Fruit fly (Drosophila melanogaster) whole organism, embryonic: Measurements from ENCODE around the gene CG15914.
A peak's percentile ranks its signal among the peaks of the same experiment; 100 is the strongest.

Source experiments
- Abd-B ChIP-seq: fragments of 200-800 bp; sonication (Bioruptor generic); optimal IDR thresholded peaks from 2 replicates; lab custom pipeline; 2018; ENCODE audit warnings: missing biosample characterization, mild to moderate bottlenecking, missing genetic modification characterization, moderate library complexity
- Awh ChIP-seq: fragments of 200-800 bp; sonication (Bioruptor generic); IDR thresholded peaks from 2 replicates; pipeline ENCODE4, ENCODE4 v1.3.6; 2022; ENCODE audit warnings: missing biosample characterization, missing genetic modification characterization
- Blimp-1 ChIP-seq: fragments of 200-800 bp; sonication (Bioruptor generic); optimal IDR thresholded peaks from 3 replicates; lab custom pipeline; 2018; ENCODE audit warnings: missing biosample characterization, missing genetic modification characterization, mild to moderate bottlenecking, moderate library complexity, missing genetic modification reagents
- CG10543 ChIP-seq: fragments of 200-800 bp; sonication (Bioruptor generic); optimal IDR thresholded peaks from 3 replicates; lab custom pipeline; 2017; ENCODE audit warnings: missing biosample characterization, mild to moderate bottlenecking, missing genetic modification characterization, moderate library complexity
- CG11093 ChIP-seq: fragments of 200-800 bp; sonication (Bioruptor generic); IDR thresholded peaks from 3 replicates; pipeline ENCODE4 v1.3.6; 2022; ENCODE audit warnings: missing biosample characterization, missing genetic modification characterization
- CG12104 ChIP-seq: fragments of 200-800 bp; sonication (Bioruptor generic); optimal IDR thresholded peaks from 3 replicates; lab custom pipeline; 2016; ENCODE audit warnings: missing biosample characterization, missing genetic modification characterization
- CG12942 ChIP-seq: fragments of 200-800 bp; sonication (Bioruptor generic); optimal IDR thresholded peaks from 3 replicates; lab custom pipeline; 2016; ENCODE audit warnings: missing biosample characterization, missing genetic modification characterization
- CG17359 ChIP-seq: fragments of 200-800 bp; sonication (Bioruptor generic); optimal IDR thresholded peaks from 3 replicates; lab custom pipeline; 2018; ENCODE audit warnings: missing biosample characterization, mild to moderate bottlenecking, missing genetic modification characterization, moderate library complexity
- CG18599 ChIP-seq: fragments of 200-800 bp; sonication (Bioruptor generic); optimal IDR thresholded peaks from 3 replicates; lab custom pipeline; 2017; ENCODE audit warnings: missing biosample characterization, missing genetic modification characterization, mild to moderate bottlenecking, moderate library complexity, missing genetic modification reagents
- CG18619 ChIP-seq: fragments of 200-800 bp; sonication (Bioruptor generic); optimal IDR thresholded peaks from 3 replicates; lab custom pipeline; 2017; ENCODE audit warnings: missing biosample characterization, mild to moderate bottlenecking, missing genetic modification characterization
- CG2116 ChIP-seq: fragments of 200-800 bp; sonication (Bioruptor generic); optimal IDR thresholded peaks from 3 replicates; lab custom pipeline; 2018; ENCODE audit warnings: missing biosample characterization, mild to moderate bottlenecking, missing genetic modification characterization
- CG33557 ChIP-seq: fragments of 200-800 bp; sonication (Bioruptor generic); optimal IDR thresholded peaks from 2 replicates; lab custom pipeline; 2019; ENCODE audit warnings: missing biosample characterization, mild to moderate bottlenecking, missing genetic modification characterization, moderate library complexity
- CG3995 ChIP-seq: fragments of 200-800 bp; sonication (Bioruptor generic); optimal IDR thresholded peaks from 3 replicates; lab custom pipeline; 2016; ENCODE audit warnings: missing biosample characterization, missing genetic modification characterization
- CG4360 ChIP-seq: fragments of 200-800 bp; sonication (Bioruptor generic); IDR thresholded peaks from 2 replicates; pipeline ENCODE4 v1.3.6; 2022; ENCODE audit warnings: missing biosample characterization, missing genetic modification characterization
- CG6654 ChIP-seq: fragments of 200-800 bp; sonication (Bioruptor generic); optimal IDR thresholded peaks from 2 replicates; lab custom pipeline; 2017; ENCODE audit warnings: missing biosample characterization, mild to moderate bottlenecking, missing genetic modification characterization
- CG7372 ChIP-seq: fragments of 200-800 bp; sonication (Bioruptor generic); IDR thresholded peaks from 2 replicates; pipeline ENCODE4 v1.3.6; 2022; ENCODE audit warnings: missing biosample characterization, missing genetic modification characterization
- CG7745 ChIP-seq: fragments of 200-800 bp; sonication (Bioruptor generic); optimal IDR thresholded peaks from 2 replicates; lab custom pipeline; 2018; ENCODE audit warnings: missing biosample characterization, mild to moderate bottlenecking, missing genetic modification characterization, moderate library complexity
- CG8281 ChIP-seq: fragments of 200-800 bp; sonication (Bioruptor generic); optimal IDR thresholded peaks from 2 replicates; lab custom pipeline; 2018; ENCODE audit warnings: missing biosample characterization, mild to moderate bottlenecking, missing genetic modification characterization, moderate library complexity
- CG8359 ChIP-seq: fragments of 200-800 bp; sonication (Bioruptor generic); optimal IDR thresholded peaks from 2 replicates; lab custom pipeline; 2017; ENCODE audit warnings: missing biosample characterization, mild to moderate bottlenecking, missing genetic modification characterization, borderline replicate concordance
- CG8944 ChIP-seq: fragments of 200-800 bp; sonication (Bioruptor generic); optimal IDR thresholded peaks from 3 replicates; lab custom pipeline; 2016; ENCODE audit warnings: missing biosample characterization, missing genetic modification characterization
- CG9437 ChIP-seq: fragments of 200-800 bp; sonication (Bioruptor generic); optimal IDR thresholded peaks from 2 replicates; lab custom pipeline; 2018; ENCODE audit warnings: missing biosample characterization, mild to moderate bottlenecking, missing genetic modification characterization
- E2f2 ChIP-seq: fragments of 200-800 bp; sonication (Bioruptor generic); IDR thresholded peaks from 2 replicates; pipeline ENCODE4 v1.3.6; 2022; ENCODE audit warnings: missing biosample characterization, missing genetic modification characterization
- Hand ChIP-seq: fragments of 200-800 bp; sonication (Bioruptor generic); optimal IDR thresholded peaks from 2 replicates; lab custom pipeline; 2017; ENCODE audit warnings: mild to moderate bottlenecking, missing biosample characterization, missing genetic modification reagents, missing genetic modification characterization
- HmgD ChIP-seq: fragments of 200-800 bp; sonication (Bioruptor generic); optimal IDR thresholded peaks from 3 replicates; lab custom pipeline; 2016; ENCODE audit warnings: missing biosample characterization, missing genetic modification characterization
- Meics ChIP-seq: fragments of 200-800 bp; sonication (Bioruptor generic); optimal IDR thresholded peaks from 2 replicates; lab custom pipeline; 2017; ENCODE audit warnings: missing biosample characterization, mild to moderate bottlenecking, missing genetic modification characterization
- Ravus ChIP-seq: fragments of 200-800 bp; sonication (Bioruptor generic); IDR thresholded peaks from 2 replicates; pipeline ENCODE4 v1.3.6; 2022; ENCODE audit warnings: missing biosample characterization, missing genetic modification characterization
- Xbp1 ChIP-seq: fragments of 200-800 bp; sonication (Bioruptor generic); optimal IDR thresholded peaks from 3 replicates; lab custom pipeline; 2016; ENCODE audit warnings: missing biosample characterization, mild to moderate bottlenecking, missing genetic modification characterization
- al ChIP-seq: fragments of 200-800 bp; sonication (Bioruptor generic); IDR thresholded peaks from 2 replicates; pipeline ENCODE4 v1.3.6; 2022; ENCODE audit warnings: missing biosample characterization, missing genetic modification characterization
- br ChIP-seq: fragments of >200 bp; optimal IDR thresholded peaks from 2 replicates; lab custom pipeline; 2017
- chn ChIP-seq: fragments of 200-800 bp; sonication (Bioruptor generic); optimal IDR thresholded peaks from 2 replicates; lab custom pipeline; 2016; ENCODE audit warnings: missing biosample characterization, missing genetic modification characterization
- crp ChIP-seq, 2 experiments: fragments of 200-800 bp; sonication (Bioruptor generic); optimal IDR thresholded peaks; 2 replicates in 1 of 2; 3 replicates in 1 of 2; lab custom pipeline; 2017; ENCODE audit warnings: missing biosample characterization in 2 of 2, missing genetic modification characterization in 2 of 2, mild to moderate bottlenecking in 1 of 2, moderate library complexity in 1 of 2
- cwo ChIP-seq: fragments of 200-800 bp; sonication (Bioruptor generic); optimal IDR thresholded peaks from 3 replicates; lab custom pipeline; 2017; ENCODE audit warnings: missing biosample characterization, missing genetic modification characterization, mild to moderate bottlenecking, moderate library complexity, missing genetic modification reagents
- en ChIP-seq: fragments of 200-800 bp; sonication (Bioruptor generic); optimal IDR thresholded peaks from 2 replicates; lab custom pipeline; 2016; ENCODE audit warnings: missing biosample characterization, missing genetic modification characterization
- gem ChIP-seq: fragments of 200-800 bp; sonication (Bioruptor generic); optimal IDR thresholded peaks from 2 replicates; lab custom pipeline; 2019; ENCODE audit warnings: missing biosample characterization, mild to moderate bottlenecking, missing genetic modification characterization, moderate library complexity
- gro ChIP-seq: fragments of 200-800 bp; sonication (Bioruptor generic); optimal IDR thresholded peaks from 2 replicates; lab custom pipeline; 2016; ENCODE audit warnings: missing biosample characterization, missing genetic modification characterization
- lbe ChIP-seq: fragments of 200-800 bp; sonication (Bioruptor generic); optimal IDR thresholded peaks from 2 replicates; lab custom pipeline; 2016; ENCODE audit warnings: missing biosample characterization, mild to moderate bottlenecking, missing genetic modification characterization
- mld ChIP-seq: fragments of 200-800 bp; sonication (Bioruptor generic); IDR thresholded peaks from 3 replicates; pipeline ENCODE4 v1.3.6; 2022; ENCODE audit warnings: missing biosample characterization, missing genetic modification characterization; ENCODE audit not compliant: partially characterized antibody
- nerfin-2 ChIP-seq: fragments of 200-800 bp; sonication (Bioruptor generic); IDR thresholded peaks from 2 replicates; pipeline ENCODE4 v1.3.6; 2022; ENCODE audit warnings: missing biosample characterization, missing genetic modification characterization; ENCODE audit not compliant: partially characterized antibody
- otp ChIP-seq: fragments of 200-800 bp; sonication (Bioruptor generic); IDR thresholded peaks from 3 replicates; pipeline ENCODE4, ENCODE4 v1.3.6; 2022; ENCODE audit warnings: missing biosample characterization, missing genetic modification characterization
- pzg ChIP-seq: fragments of 200-800 bp; sonication (Bioruptor generic); optimal IDR thresholded peaks from 3 replicates; lab custom pipeline; 2018; ENCODE audit warnings: missing biosample characterization, mild to moderate bottlenecking, missing genetic modification characterization, moderate library complexity
- sens-2 ChIP-seq: fragments of 200-800 bp; sonication (Bioruptor generic); IDR thresholded peaks from 2 replicates; pipeline ENCODE4 v1.3.6; 2022; ENCODE audit warnings: missing biosample characterization, missing genetic modification characterization
- slbo ChIP-seq: fragments of 200-800 bp; sonication (Bioruptor generic); IDR thresholded peaks from 2 replicates; pipeline ENCODE4 v1.3.6; 2022; ENCODE audit warnings: missing biosample characterization, missing genetic modification characterization
- sob ChIP-seq: fragments of 200-800 bp; sonication (Bioruptor generic); IDR thresholded peaks from 2 replicates; pipeline ENCODE4 v1.3.6; 2022; ENCODE audit warnings: missing biosample characterization, missing genetic modification characterization
- sqz ChIP-seq: fragments of 200-800 bp; sonication (Bioruptor generic); optimal IDR thresholded peaks from 3 replicates; lab custom pipeline; 2018; ENCODE audit warnings: missing biosample characterization, mild to moderate bottlenecking, missing genetic modification characterization
- ssp ChIP-seq: fragments of 200-800 bp; sonication (Bioruptor generic); IDR thresholded peaks from 2 replicates; pipeline ENCODE4 v1.3.6; 2022; ENCODE audit warnings: missing biosample characterization, missing genetic modification characterization
- trem ChIP-seq: fragments of 200-800 bp; optimal IDR thresholded peaks from 3 replicates; lab custom pipeline; 2019; ENCODE audit warnings: missing biosample characterization, mild to moderate bottlenecking, missing genetic modification characterization, moderate library complexity
- zen ChIP-seq: fragments of 200-800 bp; sonication (Bioruptor generic); optimal IDR thresholded peaks from 3 replicates; lab custom pipeline; 2018; ENCODE audit warnings: missing biosample characterization, mild to moderate bottlenecking, missing genetic modification characterization, moderate library complexity
- zf30C ChIP-seq: fragments of 200-800 bp; sonication (Bioruptor generic); optimal IDR thresholded peaks from 3 replicates; lab custom pipeline; 2018; ENCODE audit warnings: missing biosample characterization, mild to moderate bottlenecking, missing genetic modification characterization
- zfh2 ChIP-seq: fragments of 200-800 bp; sonication (Bioruptor generic); optimal IDR thresholded peaks from 2 replicates; lab custom pipeline; 2016; ENCODE audit warnings: missing biosample characterization, missing genetic modification characterization

The CG15914 gene

DNA sequence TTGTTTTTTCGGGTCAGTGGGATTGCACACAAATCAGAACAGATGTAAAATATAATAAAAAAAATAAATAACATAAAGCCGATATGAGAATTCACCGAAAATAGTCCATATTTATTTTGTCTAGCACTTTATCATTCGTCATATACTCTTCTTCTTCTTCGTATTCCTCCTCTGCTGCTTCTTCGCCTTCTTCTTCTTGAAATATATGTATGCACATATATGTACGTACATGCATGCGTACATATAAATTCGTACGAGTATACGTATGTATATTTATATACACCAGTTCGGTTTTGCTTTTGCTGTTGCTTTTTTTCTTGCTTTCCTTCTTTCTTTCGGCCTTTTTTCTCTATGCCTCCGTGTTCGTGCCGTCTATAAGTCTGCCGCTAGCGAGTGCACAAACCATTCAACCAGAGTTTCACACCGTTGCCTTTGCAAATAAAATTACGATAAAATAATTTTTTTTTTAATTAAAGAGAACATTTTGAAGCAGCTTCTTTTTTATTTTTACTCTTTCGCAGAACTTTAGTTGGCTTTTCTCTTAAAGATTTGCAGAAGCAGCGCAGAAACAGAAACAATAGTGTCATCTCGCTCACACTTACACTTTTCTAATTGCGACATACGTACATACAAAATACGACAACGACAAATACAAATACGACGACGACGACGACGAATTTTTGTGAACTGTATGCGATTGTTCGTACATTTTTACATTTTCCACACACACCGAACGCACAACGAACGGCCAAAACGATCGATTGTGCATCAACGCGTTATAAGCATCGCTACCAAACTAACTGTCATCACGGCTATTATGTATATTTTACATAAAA, 33.4 kb downstream of the CG15914 start (continued):
- TF ChIP-seq E2f2 (GFP tag; lab: Robert Waterston, UW) (no peak), en (GFP tag; lab: Kevin White, UChicago) (no peak), CG18619 (GFP tag; lab: Kevin White, UChicago) (no peak), Awh (no peak), chn (GFP tag; lab: Kevin White, UChicago) (no peak), Hand (GFP tag; lab: Kevin White, UChicago) (peak; percentile 22), CG18599 (GFP tag; lab: Kevin White, UChicago) (no peak), CG12104 (GFP tag; lab: Kevin White, UChicago) (no peak), slbo (no peak), CG9437 (GFP tag; lab: Kevin White, UChicago) (no peak), CG8944 (GFP tag; lab: Kevin White, UChicago) (no peak), sqz (GFP tag; lab: Kevin White, UChicago) (peak; percentile 95), CG33557 (GFP tag; lab: Kevin White, UChicago) (peak; percentile 30), trem (peak; percentile 48), zf30C (peak; percentile 85), Xbp1 (GFP tag; lab: Kevin White, UChicago) (no peak), Blimp-1 (no peak), Ravus (no peak), zfh2 (GFP tag; lab: Kevin White, UChicago) (no peak), CG7372 (GFP tag; lab: Robert Waterston, UW) (no peak), HmgD (GFP tag; lab: Kevin White, UChicago) (no peak), br (lab: Kevin White, UChicago) (no peak), lbe (peak; percentile 47), nerfin-2 (GFP tag; lab: Robert Waterston, UW) (no peak), cwo (GFP tag; lab: Kevin White, UChicago) (no peak), CG12942 (GFP tag; lab: Kevin White, UChicago) (no peak), CG3995 (GFP tag; lab: Kevin White, UChicago) (no peak), CG11093 (GFP tag; lab: Robert Waterston, UW) (no peak), CG7745 (no peak), CG4360 (GFP tag; lab: Robert Waterston, UW) (no peak), sob (GFP tag; lab: Robert Waterston, UW) (peak; percentile 51; the same call in 1 of the 2 replicates), pzg (peak; percentile 29), CG2116 (GFP tag; lab: Kevin White, UChicago) (peak; percentile 22), CG17359 (peak; percentile 86), ssp (GFP tag; lab: Robert Waterston, UW) (no peak), mld (GFP tag; lab: Robert Waterston, UW) (no peak), al (no peak), gem (tag; lab: Kevin White, UChicago) (no peak), CG8359 (GFP tag; lab: Kevin White, UChicago) (no peak), otp (GFP tag; lab: Robert Waterston, UW) (no peak), CG8281 (tag; lab: Kevin White, UChicago) (no peak), Abd-B (GFP tag; lab: Kevin White, UChicago) (no peak), Meics (GFP tag; lab: Kevin White, UChicago) (no peak), gro (GFP tag; lab: Kevin White, UChicago) (no peak), crp (GFP tag; optimal IDR thresholded peaks at IDR 0.05; lab: Kevin White, UChicago) (no peak), CG6654 (GFP tag; lab: Kevin White, UChicago) (no peak), sens-2 (GFP tag; lab: Robert Waterston, UW) (no peak), zen (tag; lab: Kevin White, UChicago) (no peak), CG10543 (GFP tag; lab: Kevin White, UChicago) (peak; percentile 57)
